Fruit fly (Drosophila melanogaster): Measurements from ENCODE around the gene Gmd.

The Gmd gene

DNA sequence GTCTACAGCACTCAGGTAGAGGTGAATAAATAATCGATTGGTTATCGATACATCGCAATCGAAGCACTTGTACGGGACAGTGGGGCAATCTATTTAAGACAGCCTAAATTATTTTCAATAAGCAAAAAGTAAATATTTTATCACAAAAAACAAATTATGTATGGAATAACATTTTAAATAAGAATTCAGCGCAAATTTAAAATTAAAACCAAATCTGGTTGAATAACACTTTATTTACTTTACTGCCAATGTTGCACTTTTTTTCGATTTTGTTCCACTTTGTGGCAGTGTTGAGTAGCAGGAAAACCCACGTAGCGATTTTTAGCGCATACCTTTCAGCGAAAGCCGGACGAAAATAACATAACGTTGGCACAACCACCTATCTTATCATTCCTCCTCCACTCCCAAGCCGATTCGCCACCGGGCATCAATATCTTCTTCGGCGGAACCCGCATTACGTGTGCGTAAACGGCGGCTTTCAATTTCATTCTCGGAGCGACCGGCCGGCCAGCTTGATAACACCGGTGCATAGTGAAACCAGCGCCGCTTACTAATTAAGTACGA, at the start of gene Gmd, which contains the start of gene CG3792 (continued):
- TF ChIP-seq dimm (GFP tag; IDR thresholded peaks at IDR 0.05): peak; percentile 84
- TF ChIP-seq CG8290 (GFP tag; optimal IDR thresholded peaks at IDR 0.05): peak; percentile 95
- peak; percentile 82 to 84 for TF ChIP-seq CG8290 (tag; optimal IDR thresholded peaks at IDR 0.05)
- peak; percentile 77 for TF ChIP-seq sima (GFP tag; optimal IDR thresholded peaks at IDR 0.05)
- peak; percentile 95 for TF ChIP-seq HLH3B (GFP tag; IDR thresholded peaks at IDR 0.05)
- TF ChIP-seq CG18619 (GFP tag; optimal IDR thresholded peaks at IDR 0.05): peak; percentile 93
- TF ChIP-seq mam (GFP tag; optimal IDR thresholded peaks at IDR 0.05): peak; percentile 97
- TF ChIP-seq Nf-YB (GFP tag; optimal IDR thresholded peaks at IDR 0.05): peak; percentile 82
- peak; percentile 93 for TF ChIP-seq pnt (GFP tag; optimal IDR thresholded peaks at IDR 0.05)
- TF ChIP-seq repo (GFP tag; optimal IDR thresholded peaks at IDR 0.05): peak; percentile 86
- peak in 1 of 3 experiments; percentile 82 for TF ChIP-seq Stat92E (GFP tag; optimal IDR thresholded peaks at IDR 0.05)
- TF ChIP-seq CG4820 (GFP tag; optimal IDR thresholded peaks at IDR 0.05): peak; percentile 95
- TF ChIP-seq jing (GFP tag; optimal IDR thresholded peaks at IDR 0.05): no peak
- TF ChIP-seq CG16813 (GFP tag; IDR thresholded peaks at IDR 0.05; ENCODE audit: partially characterized antibody): peak; percentile 84
- TF ChIP-seq Atf-2 (GFP tag; optimal IDR thresholded peaks at IDR 0.05): peak; percentile 96
- TF ChIP-seq CG6689 (GFP tag; IDR thresholded peaks at IDR 0.05): peak; percentile 97
- peak; percentile 82 for TF ChIP-seq CG10431 (GFP tag; optimal IDR thresholded peaks at IDR 0.05)
- TF ChIP-seq ERR (GFP tag; optimal IDR thresholded peaks at IDR 0.05): peak; percentile 90
- TF ChIP-seq CG17328 (GFP tag; IDR thresholded peaks at IDR 0.05): peak; percentile 97
- TF ChIP-seq CG7556 (GFP tag; optimal IDR thresholded peaks at IDR 0.05): peak; percentile 96
- TF ChIP-seq ttk (GFP tag; IDR thresholded peaks at IDR 0.05): peak; percentile 92
- TF ChIP-seq org-1 (GFP tag; optimal IDR thresholded peaks at IDR 0.05): peak; percentile 91
- peak; percentile 94 for TF ChIP-seq Dad (GFP tag; optimal IDR thresholded peaks at IDR 0.05)
- peak; percentile 92 for TF ChIP-seq Rx (GFP tag; IDR thresholded peaks at IDR 0.05)
- TF ChIP-seq CG8089 (GFP tag; optimal IDR thresholded peaks at IDR 0.05): peak; percentile 81
- peak; percentile 90 for TF ChIP-seq toy (GFP tag; IDR thresholded peaks at IDR 0.05)
- peak; percentile 98 for TF ChIP-seq Med (GFP tag)
- TF ChIP-seq Mad (GFP tag; optimal IDR thresholded peaks at IDR 0.05): peak; percentile 90
- TF ChIP-seq NK7.1 (GFP tag; optimal IDR thresholded peaks at IDR 0.05): peak; percentile 81
- TF ChIP-seq CG10274 (GFP tag; optimal IDR thresholded peaks at IDR 0.05): peak; percentile 77
- peak; percentile 87 for TF ChIP-seq Ets97D (GFP tag; optimal IDR thresholded peaks at IDR 0.05)
- peak; percentile 76 for TF ChIP-seq CG6791 (GFP tag; IDR thresholded peaks at IDR 0.05; ENCODE audit: partially characterized antibody)
- TF ChIP-seq ham (GFP tag; IDR thresholded peaks at IDR 0.05): peak; percentile 86; the same call in 1 of the 2 replicates
- peak; percentile 95 for TF ChIP-seq stc (GFP tag; IDR thresholded peaks at IDR 0.05)
- TF ChIP-seq Taf1 (GFP tag; IDR thresholded peaks at IDR 0.05): peak; percentile 95
- TF ChIP-seq wek (GFP tag; optimal IDR thresholded peaks at IDR 0.05): peak; percentile 65
- peak; percentile 96 for TF ChIP-seq CG9215 (GFP tag; IDR thresholded peaks at IDR 0.05)
- peak; percentile 94 for TF ChIP-seq wdn (GFP tag; IDR thresholded peaks at IDR 0.05)
- TF ChIP-seq sd (tag; optimal IDR thresholded peaks at IDR 0.05): peak; percentile 93
- peak; percentile 89 for TF ChIP-seq Oaz (GFP tag; IDR thresholded peaks at IDR 0.05)
- peak; percentile 91 for TF ChIP-seq ems (GFP tag; optimal IDR thresholded peaks at IDR 0.05)
- TF ChIP-seq Atf6 (GFP tag; IDR thresholded peaks at IDR 0.05): peak; percentile 97
- TF ChIP-seq NFAT (GFP tag; IDR thresholded peaks at IDR 0.05): peak; percentile 94
- peak; percentile 95 for TF ChIP-seq wor (GFP tag; IDR thresholded peaks at IDR 0.05)
- peak; percentile 93 for TF ChIP-seq tin (GFP tag; optimal IDR thresholded peaks at IDR 0.05)
- peak; percentile 72 for TF ChIP-seq exex (tag; optimal IDR thresholded peaks at IDR 0.05)
- TF ChIP-seq slp2 (GFP tag; optimal IDR thresholded peaks at IDR 0.05): peak; percentile 94
- peak; percentile 90 for TF ChIP-seq Elba2 (GFP tag; optimal IDR thresholded peaks at IDR 0.05)
- no peak for TF ChIP-seq Hr39 (optimal IDR thresholded peaks at IDR 0.05)
- TF ChIP-seq tgo (GFP tag; IDR thresholded peaks at IDR 0.05): peak; percentile 97
- peak; percentile 88 for TF ChIP-seq CG8359 (GFP tag; optimal IDR thresholded peaks at IDR 0.05; ENCODE audit: borderline replicate concordance)
- peak; percentile 94 for TF ChIP-seq CG8924 (tag; optimal IDR thresholded peaks at IDR 0.05)

All from whole organism, embryonic.